Worm (Caenorhabditis elegans) whole organism, midembryonic: ENCODE data around the gene cest-25.
A peak's percentile ranks its signal among the peaks of the same experiment; 100 is the strongest.
"Not testable (repeated sequence)": the region's sequence is repeated elsewhere in the genome, so short reads cannot be mapped to it uniquely, and the experiment has no call there.

Experiments
- T22C8.4 ChIP-seq: fragments of 200-800 bp; sonication (Bioruptor generic); IDR thresholded peaks from 2 replicates; pipeline ENCODE4 v1.3.6; 2022; ENCODE audit warnings: missing genetic modification characterization, missing compliant biosample characterization
- cog-1 ChIP-seq: sonication (generic microtip); optimal IDR thresholded peaks from 2 replicates; lab custom pipeline; 2016; ENCODE audit warnings: missing genetic modification characterization, missing compliant biosample characterization
- flt-1 ChIP-seq: fragments of 200-800 bp; sonication (Bioruptor generic); IDR thresholded peaks from 2 replicates; pipeline ENCODE4 v1.3.6; 2022; ENCODE audit warnings: missing genetic modification characterization, missing compliant biosample characterization
- klf-2 ChIP-seq: fragments of 200-800 bp; sonication (Bioruptor generic); conservative IDR thresholded peaks from 2 replicates; pipeline ENCODE4 v1.3.6; 2022; ENCODE audit warnings: missing genetic modification reagents, missing genetic modification characterization, missing compliant biosample characterization
- med-1 ChIP-seq: sonication (generic microtip); optimal IDR thresholded peaks from 2 replicates; lab custom pipeline; 2017; ENCODE audit warnings: missing genetic modification characterization, mild to moderate bottlenecking, missing compliant biosample characterization, antibody characterized with exemption, missing genetic modification reagents; ENCODE audit not compliant: insufficient read depth
- ref-1 ChIP-seq: fragments of 200-800 bp; sonication (Bioruptor generic); conservative IDR thresholded peaks from 2 replicates; pipeline ENCODE4 v1.3.6; 2022; ENCODE audit warnings: missing genetic modification reagents, missing genetic modification characterization, missing compliant biosample characterization
- tab-1 ChIP-seq: fragments of 200-800 bp; sonication (Bioruptor generic); IDR thresholded peaks from 2 replicates; pipeline ENCODE4 v1.3.6; 2022; ENCODE audit warnings: missing genetic modification characterization, missing compliant biosample characterization
- ztf-23 ChIP-seq: fragments of 200-800 bp; sonication (Bioruptor generic); IDR thresholded peaks from 2 replicates; pipeline ENCODE4 v1.3.6; 2022; ENCODE audit warnings: missing genetic modification reagents, missing genetic modification characterization, missing compliant biosample characterization
- ztf-29 ChIP-seq: fragments of 200-800 bp; sonication (Bioruptor generic); IDR thresholded peaks from 2 replicates; pipeline ENCODE4 v1.3.6; 2022; ENCODE audit warnings: missing genetic modification reagents, missing genetic modification characterization, missing compliant biosample characterization

Gene cest-25

DNA sequence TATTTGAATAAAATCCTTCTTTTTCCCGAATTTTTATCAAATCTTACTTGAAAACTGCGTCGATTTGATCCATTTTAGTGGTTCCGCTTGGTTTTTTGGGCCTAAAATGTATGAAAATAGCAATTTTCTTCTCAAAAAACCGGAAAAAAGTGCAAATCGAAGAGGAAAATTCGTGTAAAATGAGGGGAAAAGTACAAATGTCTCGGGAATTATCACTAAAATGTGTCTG is 14.4 kb downstream of the cest-25 start, which contains the start of gene Y71H2AM.11:
Y71H2AM.11 (minus strand) TSS at position 101 of the 229 bp plus-strand sequence.
- no peak for TF ChIP-seq flt-1 (GFP tag; lab: Robert Waterston, UW)
- no peak for TF ChIP-seq ref-1 (GFP tag; lab: Robert Waterston, UW)
- no peak for TF ChIP-seq med-1 (GFP tag; lab: Kevin White, UChicago)

DNA sequence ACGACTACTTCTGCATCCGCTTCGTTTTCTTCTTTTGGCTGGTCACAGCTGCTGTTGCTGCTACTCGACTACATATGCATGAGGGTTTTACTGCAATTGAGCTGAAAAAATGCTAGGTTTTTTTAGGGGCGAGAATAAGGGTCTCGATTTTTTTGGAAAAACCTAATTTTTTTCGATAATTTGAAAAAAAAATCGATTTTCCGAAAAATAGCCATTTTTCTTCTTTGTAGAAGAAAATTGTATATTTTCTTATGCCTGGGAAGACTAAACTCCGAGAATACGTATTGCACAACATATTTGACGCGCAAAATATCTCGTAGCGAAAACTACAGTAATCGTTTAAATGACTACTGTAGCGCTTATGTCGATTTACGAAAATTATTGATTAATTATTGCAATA is 22.8 kb downstream of the cest-25 start, which contains the start of gene tmem-132:
tmem-132 (minus strand) TSS at position 101 of the 400 bp plus-strand sequence.
- TF ChIP-seq klf-2 (GFP tag; lab: Robert Waterston, UW) (no peak), flt-1 (GFP tag; lab: Robert Waterston, UW) (no peak), med-1 (GFP tag; lab: Kevin White, UChicago) (no peak), tab-1 (GFP tag; lab: Robert Waterston, UW) (no peak)

DNA sequence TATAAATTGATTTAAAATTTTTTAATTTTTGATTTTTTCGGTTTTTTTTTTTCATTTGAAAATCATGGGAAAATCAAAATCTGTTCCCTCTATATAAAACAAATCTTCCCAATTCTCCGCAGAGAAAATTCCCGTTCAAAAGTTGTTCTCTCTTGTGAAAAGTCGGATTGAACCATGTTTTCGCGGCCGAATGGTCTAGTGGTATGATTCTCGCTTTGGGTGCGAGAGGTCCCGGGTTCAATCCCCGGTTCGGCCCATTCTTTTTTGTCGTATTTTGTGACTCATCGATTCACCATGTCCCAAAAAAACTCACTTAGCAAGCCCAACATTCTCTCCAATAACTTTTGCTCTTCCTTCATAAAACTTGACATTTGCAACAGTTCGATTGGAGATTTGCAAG is 27.8 kb downstream of the cest-25 start:
- TF ChIP-seq ztf-29 (GFP tag; lab: Robert Waterston, UW) (no peak), ztf-23 (0 out of 2 replicates have a peak, but pooled peaks have one; percentile 31), klf-2 (GFP tag; lab: Robert Waterston, UW) (no peak), med-1 (GFP tag; lab: Kevin White, UChicago) (no peak)

DNA sequence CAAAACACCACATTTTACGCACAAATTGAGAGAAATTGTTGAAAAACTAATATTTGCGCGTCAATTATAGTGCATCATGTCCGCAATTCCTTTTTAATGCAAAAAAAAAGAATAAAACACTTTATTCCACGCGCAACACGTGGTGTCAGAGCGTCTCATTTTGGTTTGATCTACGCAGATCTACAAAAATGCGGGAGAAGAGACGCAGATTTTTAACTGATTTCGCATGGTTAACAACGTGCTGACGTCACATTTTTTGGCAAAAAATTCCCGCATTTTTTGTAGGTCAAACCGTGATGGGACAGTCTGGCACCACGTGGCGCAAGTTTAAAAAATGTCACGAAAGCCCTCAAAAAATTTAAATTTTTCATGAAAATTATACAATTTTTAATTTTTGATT is 29.1 kb downstream of the cest-25 start:
- TF ChIP-seq cog-1 (no peak), tab-1 (GFP tag; lab: Robert Waterston, UW) (no peak), T22C8.4 (GFP tag; lab: Robert Waterston, UW) (no peak), ztf-29 (GFP tag; lab: Robert Waterston, UW) (no peak), klf-2 (GFP tag; lab: Robert Waterston, UW) (no peak), med-1 (GFP tag; lab: Kevin White, UChicago) (no peak), ztf-23 (no peak), flt-1 (GFP tag; lab: Robert Waterston, UW) (no peak), ref-1 (GFP tag; lab: Robert Waterston, UW) (no peak)

DNA sequence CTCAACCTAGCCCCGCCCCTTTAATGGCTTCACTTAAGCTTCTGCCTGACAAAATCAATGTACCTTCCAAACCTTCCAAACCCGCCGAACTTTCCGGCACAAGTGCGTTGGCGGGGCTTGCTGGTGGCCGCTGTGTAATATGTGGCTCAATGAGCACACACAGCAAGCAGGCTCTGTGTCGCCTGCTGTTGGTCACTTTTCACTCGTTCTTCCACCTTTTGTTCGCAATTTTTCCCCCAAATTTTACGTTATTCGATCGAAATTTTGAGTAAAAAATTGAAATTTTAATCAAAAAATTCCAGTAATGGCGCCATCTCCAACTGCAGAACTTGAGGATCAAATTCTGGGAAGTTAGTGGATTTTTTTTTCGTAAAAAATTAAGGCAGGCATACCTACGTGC is 38.7 kb downstream of the cest-25 start, which contains the start of gene set-27:
set-27 (plus strand) TSS at position 301 of the 400 bp plus-strand sequence.
- TF ChIP-seq T22C8.4 (GFP tag; lab: Robert Waterston, UW) (no peak), klf-2 (GFP tag; lab: Robert Waterston, UW) (no peak), med-1 (GFP tag; lab: Kevin White, UChicago) (no peak), cog-1 (no peak), tab-1 (GFP tag; lab: Robert Waterston, UW) (no peak), ztf-29 (GFP tag; lab: Robert Waterston, UW) (no peak), ref-1 (GFP tag; lab: Robert Waterston, UW) (no peak), ztf-23 (no peak), flt-1 (GFP tag; lab: Robert Waterston, UW) (no peak)

DNA sequence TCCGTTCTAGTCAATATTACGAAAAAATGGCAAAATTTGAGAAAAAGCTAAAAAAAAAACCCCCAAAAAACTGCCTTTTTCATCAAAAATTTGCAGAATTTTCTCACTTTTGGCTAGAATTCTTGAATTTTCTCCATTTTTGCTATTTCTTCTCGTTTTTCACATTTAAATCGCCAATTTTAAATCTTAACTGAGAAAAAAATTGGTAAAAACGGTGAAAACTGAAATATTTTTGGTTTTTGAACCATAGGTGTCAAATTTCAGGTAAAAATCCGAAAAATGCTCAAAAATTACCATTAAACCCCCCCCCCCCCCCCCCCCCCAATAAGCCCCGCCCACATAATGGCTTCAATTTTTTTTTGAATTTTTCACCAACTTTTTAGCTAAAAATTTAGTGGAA is 40.0 kb downstream of the cest-25 start, which contains the start of gene cox-6B:
cox-6B (plus strand) TSS at position 301 of the 400 bp plus-strand sequence.
- TF ChIP-seq ztf-29 (GFP tag; lab: Robert Waterston, UW); cog-1; med-1 (GFP tag; lab: Kevin White, UChicago): not testable (repeated sequence)

DNA sequence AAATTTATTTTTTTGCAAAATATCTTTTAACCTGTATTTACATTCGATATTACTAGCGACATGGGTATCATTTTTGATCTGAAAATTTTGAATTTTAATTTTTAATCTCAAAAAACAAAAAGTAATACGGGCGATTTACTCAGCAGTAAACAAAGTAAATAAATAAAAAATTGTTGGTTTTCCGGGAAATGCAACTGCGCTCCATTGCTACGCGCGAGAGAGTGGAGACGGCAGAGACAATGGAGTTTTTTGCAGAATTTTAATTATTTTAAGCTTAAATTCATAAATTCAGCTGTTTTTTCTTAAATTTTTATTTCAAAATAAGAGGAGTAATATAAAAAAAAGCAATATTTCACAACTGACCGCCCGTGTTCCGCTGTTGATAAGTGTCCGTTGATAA is 40.6 kb downstream of the cest-25 start, which contains the start of gene slc-30A9:
slc-30A9 (minus strand) TSS at position 78 of the 400 bp plus-strand sequence.
- TF ChIP-seq klf-2 (GFP tag; lab: Robert Waterston, UW) = no peak

DNA sequence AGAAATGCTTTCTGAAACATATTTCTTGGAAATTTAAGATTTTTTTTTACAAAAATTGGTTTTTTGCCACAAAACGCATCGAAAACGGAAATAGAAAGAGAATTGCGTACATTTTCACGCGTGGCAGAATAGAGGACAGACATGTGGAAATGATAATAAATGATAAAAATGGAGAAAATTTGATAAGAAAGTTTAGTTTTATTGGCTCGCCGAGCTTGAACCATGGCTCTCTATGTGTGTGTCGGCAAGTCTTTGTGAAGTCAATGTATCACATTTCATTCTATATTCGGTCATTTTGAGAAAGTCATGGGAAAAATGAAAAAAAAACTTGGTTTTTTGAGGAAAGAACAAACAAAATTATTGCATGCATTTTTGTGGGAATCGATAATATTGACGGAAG is 51.9 kb downstream of the cest-25 start:
- TF ChIP-seq flt-1 (GFP tag; lab: Robert Waterston, UW) = no peak
- TF ChIP-seq ref-1 (GFP tag; lab: Robert Waterston, UW) = no peak
- no peak for TF ChIP-seq T22C8.4 (GFP tag; lab: Robert Waterston, UW)
- no peak for TF ChIP-seq ztf-23
- no peak for TF ChIP-seq med-1 (GFP tag; lab: Kevin White, UChicago)
- TF ChIP-seq klf-2 (GFP tag; lab: Robert Waterston, UW) = no peak
- no peak for TF ChIP-seq tab-1 (GFP tag; lab: Robert Waterston, UW)
- no peak for TF ChIP-seq cog-1
- TF ChIP-seq ztf-29 (GFP tag; lab: Robert Waterston, UW) = no peak

DNA sequence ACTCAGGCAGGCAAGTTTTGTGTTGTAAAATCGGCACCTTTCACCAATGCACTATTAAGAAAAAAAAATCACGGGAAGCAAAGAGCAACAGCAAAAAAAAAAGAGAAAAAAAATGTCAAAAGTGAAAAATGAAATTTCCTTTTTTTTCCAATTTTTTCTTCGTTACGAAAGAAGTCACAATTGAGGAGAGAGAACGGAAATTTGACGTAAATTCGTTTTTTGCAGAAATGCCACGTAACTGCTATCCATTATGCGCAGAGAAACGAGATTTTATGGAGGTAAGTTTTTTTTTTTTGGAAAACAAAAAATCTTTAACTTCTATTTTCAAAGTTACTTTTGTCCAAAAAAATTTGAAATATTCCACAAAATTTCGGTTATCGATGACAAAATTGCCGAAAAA is 52.7 kb downstream of the cest-25 start:
- TF ChIP-seq ztf-23 = no peak
- TF ChIP-seq tab-1 (GFP tag; lab: Robert Waterston, UW) = no peak
- TF ChIP-seq T22C8.4 (GFP tag; lab: Robert Waterston, UW) = no peak
- TF ChIP-seq flt-1 (GFP tag; lab: Robert Waterston, UW) = no peak
- no peak for TF ChIP-seq med-1 (GFP tag; lab: Kevin White, UChicago)
- no peak for TF ChIP-seq cog-1
- no peak for TF ChIP-seq klf-2 (GFP tag; lab: Robert Waterston, UW)
- no peak for TF ChIP-seq ref-1 (GFP tag; lab: Robert Waterston, UW)
- TF ChIP-seq ztf-29 (GFP tag; lab: Robert Waterston, UW) = no peak

DNA sequence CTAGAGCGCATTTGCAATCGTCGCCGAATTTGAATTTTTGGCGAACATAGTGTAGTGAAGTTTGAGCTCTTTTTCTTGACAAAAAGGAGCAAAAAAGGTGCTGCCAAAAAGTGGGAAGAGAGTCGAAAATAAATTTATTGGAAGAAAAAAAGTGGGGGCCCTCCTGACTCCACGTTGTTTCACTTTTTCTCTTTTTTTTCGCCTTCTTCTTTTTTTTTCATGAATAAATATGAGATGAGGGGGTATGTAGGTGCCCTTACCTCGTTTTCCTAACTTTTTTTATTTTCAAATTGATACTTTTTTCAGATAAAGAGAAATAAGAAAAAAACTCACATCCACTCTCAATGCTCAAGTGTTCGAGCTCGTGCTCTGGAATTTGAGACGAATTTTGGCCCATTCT is 53.3 kb downstream of the cest-25 start, which contains the start of the genes Y71H2AL.2, Y71H2AL.4 and pbo-1:
Y71H2AL.2 (plus strand) TSS at position 301 of the 400 bp plus-strand sequence.
Y71H2AL.4 (plus strand) TSS at position 345 of the 400 bp plus-strand sequence.
pbo-1 (minus strand) TSS at position 400 of the 400 bp plus-strand sequence.
- TF ChIP-seq T22C8.4 (GFP tag; lab: Robert Waterston, UW) (no peak), cog-1 (no peak), tab-1 (GFP tag; lab: Robert Waterston, UW) (no peak), ref-1 (GFP tag; lab: Robert Waterston, UW) (no peak), med-1 (GFP tag; lab: Kevin White, UChicago) (no peak), flt-1 (GFP tag; lab: Robert Waterston, UW) (no peak), klf-2 (GFP tag; lab: Robert Waterston, UW) (no peak), ztf-23 (no peak), ztf-29 (GFP tag; lab: Robert Waterston, UW) (no peak)
